Worm (Caenorhabditis elegans): Measurements from ENCODE around the gene try-11.
A peak's percentile ranks its signal among the peaks of the same experiment; 100 is the strongest.

ce11 chrV:7436911-7437310, 14.6 kb upstream of the try-11 start:
- TF ChIP-seq isw-1 (GFP tag; IDR thresholded peaks at IDR 0.05) (no peak), lin-15B (tag; optimal IDR thresholded peaks at IDR 0.05) (no peak), efl-1 (optimal IDR thresholded peaks at IDR 0.05) (peak in 1 of 2 experiments; percentile 14), efl-1 (GFP tag; optimal IDR thresholded peaks at IDR 0.05 in 1 of 2) (peak in 1 of 2 experiments; percentile 1), dpl-1 (GFP tag; optimal IDR thresholded peaks at IDR 0.05) (peak in 2 of 3 experiments; percentile 20 to 31), ztf-4 (tag; optimal IDR thresholded peaks at IDR 0.05) (peak; percentile 67)

Measured in whole organism, L1 larva.